Fruit fly (Drosophila melanogaster) whole organism, pupa: ENCODE results near the gene CG14624.

ENCODE experiments used
- CG10348 ChIP-seq: fragments of 200-800 bp; sonication (Bioruptor generic); IDR thresholded peaks from 2 replicates; pipeline ENCODE4 v1.3.6; 2022; ENCODE audit warnings: missing biosample characterization, missing genetic modification characterization
- CG12605 ChIP-seq: fragments of 200-800 bp; sonication (Bioruptor generic); IDR thresholded peaks from 2 replicates; pipeline ENCODE4 v1.3.6; 2022; ENCODE audit warnings: missing biosample characterization, missing genetic modification characterization
- CG13204 ChIP-seq: fragments of 200-800 bp; sonication (Bioruptor generic); optimal IDR thresholded peaks from 2 replicates; lab custom pipeline; 2018; ENCODE audit warnings: missing biosample characterization, mild to moderate bottlenecking, missing genetic modification characterization, moderate library complexity
- CG14655 ChIP-seq: fragments of 200-800 bp; sonication (Bioruptor generic); optimal IDR thresholded peaks from 3 replicates; lab custom pipeline; 2017; ENCODE audit warnings: mild to moderate bottlenecking, missing biosample characterization, missing genetic modification reagents, missing genetic modification characterization
- CG15710 ChIP-seq: fragments of 200-800 bp; sonication (Bioruptor generic); optimal IDR thresholded peaks from 2 replicates; lab custom pipeline; 2018; ENCODE audit warnings: missing biosample characterization, mild to moderate bottlenecking, missing genetic modification characterization, moderate library complexity
- CG17806 ChIP-seq: fragments of 200-800 bp; sonication (Bioruptor generic); optimal IDR thresholded peaks from 2 replicates; lab custom pipeline; 2018; ENCODE audit warnings: missing biosample characterization, mild to moderate bottlenecking, missing genetic modification characterization, moderate library complexity
- CG32121 ChIP-seq: fragments of 200-800 bp; sonication (Bioruptor generic); IDR thresholded peaks from 2 replicates; pipeline ENCODE4 v1.3.6; 2022; ENCODE audit warnings: missing biosample characterization, missing genetic modification characterization
- CG34367 ChIP-seq: fragments of 200-800 bp; sonication (Bioruptor generic); optimal IDR thresholded peaks from 2 replicates; lab custom pipeline; 2018; ENCODE audit warnings: missing biosample characterization, mild to moderate bottlenecking, missing genetic modification characterization
- CG8159 ChIP-seq: fragments of 200-800 bp; sonication (Bioruptor generic); optimal IDR thresholded peaks from 3 replicates; lab custom pipeline; 2018; ENCODE audit warnings: missing biosample characterization, mild to moderate bottlenecking, missing genetic modification characterization, moderate library complexity
- CG8301 ChIP-seq: fragments of 200-800 bp; sonication (Bioruptor generic); optimal IDR thresholded peaks from 2 replicates; lab custom pipeline; 2018; ENCODE audit warnings: missing biosample characterization, mild to moderate bottlenecking, missing genetic modification characterization
- CG9948 ChIP-seq: fragments of 200-800 bp; sonication (Bioruptor generic); optimal IDR thresholded peaks from 2 replicates; lab custom pipeline; 2018; ENCODE audit warnings: missing biosample characterization, mild to moderate bottlenecking, missing genetic modification characterization, moderate library complexity
- D1 ChIP-seq: fragments of 200-800 bp; sonication (Bioruptor generic); optimal IDR thresholded peaks from 2 replicates; lab custom pipeline; 2018; ENCODE audit warnings: missing biosample characterization, mild to moderate bottlenecking, missing genetic modification characterization, moderate library complexity
- EcR ChIP-seq: fragments of 200-800 bp; sonication (Bioruptor generic); optimal IDR thresholded peaks from 3 replicates; lab custom pipeline; 2019; ENCODE audit warnings: missing biosample characterization, missing genetic modification characterization, mild to moderate bottlenecking, moderate library complexity, missing genetic modification reagents
- Ets98B ChIP-seq: fragments of 200-800 bp; sonication (Bioruptor generic); IDR thresholded peaks from 2 replicates; pipeline ENCODE4 v1.3.6; 2022; ENCODE audit warnings: missing biosample characterization, missing genetic modification characterization
- Pif1A ChIP-seq: fragments of 200-800 bp; sonication (Bioruptor generic); optimal IDR thresholded peaks from 3 replicates; lab custom pipeline; 2016; ENCODE audit warnings: missing biosample characterization, missing genetic modification characterization
- Pif1B ChIP-seq: fragments of 200-800 bp; sonication (Bioruptor generic); optimal IDR thresholded peaks from 3 replicates; lab custom pipeline; 2016; ENCODE audit warnings: missing biosample characterization, missing genetic modification characterization
- Snoo ChIP-seq: fragments of 200-800 bp; sonication (Bioruptor generic); optimal IDR thresholded peaks from 3 replicates; lab custom pipeline; 2017; ENCODE audit warnings: missing biosample characterization, mild to moderate bottlenecking, missing genetic modification characterization, inconsistent platforms
- fd96Ca ChIP-seq: fragments of 200-800 bp; sonication (Bioruptor generic); IDR thresholded peaks from 3 replicates; pipeline ENCODE4 v1.3.6; 2022; ENCODE audit warnings: missing biosample characterization, missing genetic modification characterization
- gl ChIP-seq: fragments of 200-800 bp; sonication (Bioruptor generic); optimal IDR thresholded peaks from 2 replicates; lab custom pipeline; 2018; ENCODE audit warnings: missing biosample characterization, mild to moderate bottlenecking, missing genetic modification characterization
- rn ChIP-seq: fragments of 200-800 bp; sonication (Bioruptor generic); IDR thresholded peaks from 2 replicates; pipeline ENCODE4 v1.3.6; 2022; ENCODE audit warnings: missing biosample characterization, missing genetic modification characterization

CG14624 gene

DNA sequence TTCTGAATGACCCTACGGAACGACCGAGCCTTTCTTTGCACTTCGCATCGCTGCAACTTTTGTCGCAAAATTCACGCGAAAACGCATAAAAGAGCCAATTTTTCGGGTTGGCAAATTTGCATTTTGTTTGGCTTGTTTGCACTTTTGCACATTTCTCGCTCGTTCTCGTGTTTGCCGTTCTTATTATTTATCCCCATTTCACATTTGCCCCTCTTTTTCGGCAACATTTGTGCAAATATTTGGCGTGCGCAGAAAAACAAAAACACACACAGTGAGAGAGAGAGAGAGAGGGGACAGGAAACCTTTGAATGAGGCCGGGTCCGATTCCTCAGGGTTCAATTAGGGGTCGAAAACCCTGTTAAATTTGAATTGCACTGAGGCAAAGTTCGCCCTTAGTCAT is 43.1 kb downstream of the CG14624 start:
- TF ChIP-seq CG13204 (GFP tag; lab: Kevin White, UChicago) (no peak), CG8159 (tag; lab: Kevin White, UChicago) (no peak), CG34367 (tag; lab: Kevin White, UChicago) (no peak), Pif1A (GFP tag; lab: Kevin White, UChicago) (no peak), CG10348 (GFP tag; lab: Robert Waterston, UW) (no peak), EcR (no peak), gl (tag; lab: Kevin White, UChicago) (no peak), fd96Ca (GFP tag; lab: Robert Waterston, UW) (no peak), CG14655 (GFP tag; lab: Kevin White, UChicago) (no peak), D1 (no peak), rn (GFP tag; lab: Robert Waterston, UW) (no peak), CG15710 (tag; lab: Kevin White, UChicago) (no peak), CG9948 (no peak), Pif1B (GFP tag; lab: Kevin White, UChicago) (no peak), CG8301 (tag; lab: Kevin White, UChicago) (no peak), CG32121 (GFP tag; lab: Robert Waterston, UW) (no peak), CG17806 (tag; lab: Kevin White, UChicago) (no peak), Snoo (tag; lab: Kevin White, UChicago) (no peak)
- TF ChIP-seq, all 21 proteins: peak for 0

DNA sequence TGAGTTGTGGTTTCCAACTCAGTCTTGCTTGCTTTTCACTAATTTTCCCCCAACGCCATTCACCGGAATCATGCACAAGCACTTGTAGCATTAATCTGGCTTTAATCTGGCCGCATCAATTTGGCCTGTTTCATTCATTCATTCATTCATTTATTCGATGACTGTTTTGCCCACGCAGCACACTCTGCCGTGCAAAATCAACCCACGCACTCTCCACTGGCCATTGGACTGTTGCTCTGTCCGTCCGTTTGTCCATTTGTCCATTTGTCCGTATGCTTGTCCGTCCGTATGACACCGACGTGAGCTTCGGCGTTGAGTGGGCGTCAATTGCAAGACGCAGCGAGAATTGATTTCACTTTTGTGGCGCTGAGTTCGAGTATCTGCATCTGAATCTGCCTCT is 43.6 kb downstream of the CG14624 start:
- TF ChIP-seq CG10348 (GFP tag; lab: Robert Waterston, UW) (no peak), CG9948 (no peak), CG17806 (tag; lab: Kevin White, UChicago) (no peak), CG12605 (no peak), Snoo (tag; lab: Kevin White, UChicago) (no peak), CG13204 (GFP tag; lab: Kevin White, UChicago) (no peak), gl (tag; lab: Kevin White, UChicago) (no peak), CG8301 (tag; lab: Kevin White, UChicago) (no peak), EcR (no peak)

dm6 chrX:1252961-1253360 is 46.4 kb downstream of the CG14624 start:
- TF ChIP-seq CG17806 (tag; lab: Kevin White, UChicago) (no peak), CG14655 (GFP tag; lab: Kevin White, UChicago) (no peak), fd96Ca (GFP tag; lab: Robert Waterston, UW) (no peak), CG13204 (GFP tag; lab: Kevin White, UChicago) (no peak), CG32121 (GFP tag; lab: Robert Waterston, UW) (no peak), gl (tag; lab: Kevin White, UChicago) (no peak), D1 (no peak), EcR (no peak), CG8301 (tag; lab: Kevin White, UChicago) (no peak), CG34367 (tag; lab: Kevin White, UChicago) (no peak), Pif1B (GFP tag; lab: Kevin White, UChicago) (no peak), CG9948 (no peak), CG10348 (GFP tag; lab: Robert Waterston, UW) (no peak), Snoo (tag; lab: Kevin White, UChicago) (no peak), CG12605 (no peak), Pif1A (GFP tag; lab: Kevin White, UChicago) (no peak), CG8159 (tag; lab: Kevin White, UChicago) (no peak), Ets98B (GFP tag; lab: Robert Waterston, UW) (no peak), CG15710 (tag; lab: Kevin White, UChicago) (no peak), rn (GFP tag; lab: Robert Waterston, UW) (no peak)

- TF ChIP-seq fd96Ca (GFP tag; lab: Robert Waterston, UW) (no peak), CG13204 (GFP tag; lab: Kevin White, UChicago) (no peak), Ets98B (GFP tag; lab: Robert Waterston, UW) (no peak), Pif1A (GFP tag; lab: Kevin White, UChicago) (no peak), CG10348 (GFP tag; lab: Robert Waterston, UW) (no peak), gl (tag; lab: Kevin White, UChicago) (no peak), Snoo (tag; lab: Kevin White, UChicago) (no peak), CG34367 (tag; lab: Kevin White, UChicago) (no peak), EcR (no peak), CG15710 (tag; lab: Kevin White, UChicago) (no peak), CG8159 (tag; lab: Kevin White, UChicago) (no peak)
These were observed 49.6 kb downstream of the CG14624 start for dm6 chrX:1256131-1256530.

dm6 chrX:1256742-1257441 is 50.4 kb downstream of the CG14624 start:
- TF ChIP-seq Pif1B (GFP tag; lab: Kevin White, UChicago): no peak
- TF ChIP-seq CG15710 (tag; lab: Kevin White, UChicago): no peak
- TF ChIP-seq EcR: no peak
- no peak for TF ChIP-seq gl (tag; lab: Kevin White, UChicago)
